Fruit fly (Drosophila melanogaster): Measurements from ENCODE around the gene CG17712.

CG17712 gene

DNA sequence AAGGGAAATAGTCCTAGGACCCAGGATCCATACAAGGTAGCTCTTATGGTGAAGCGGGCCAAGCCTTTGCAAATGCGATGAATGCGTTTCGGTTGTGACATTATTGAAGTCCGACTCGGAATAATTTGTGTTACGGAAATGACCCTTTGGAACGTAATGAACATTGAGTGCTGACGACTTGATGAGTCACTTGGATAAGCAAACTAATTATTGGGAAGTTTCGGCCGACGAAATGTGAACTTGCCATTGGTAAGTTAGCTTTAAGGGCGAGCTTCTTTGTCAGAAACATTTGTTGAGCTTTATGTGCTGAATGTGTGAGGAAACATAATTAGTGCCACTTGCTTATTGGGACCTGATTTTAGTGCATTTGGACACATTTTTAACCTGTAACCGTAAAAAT is 42.9 kb upstream of the CG17712 start, which contains the start of gene Gr22a (continued):
- TF ChIP-seq sens (GFP tag): no peak

DNA sequence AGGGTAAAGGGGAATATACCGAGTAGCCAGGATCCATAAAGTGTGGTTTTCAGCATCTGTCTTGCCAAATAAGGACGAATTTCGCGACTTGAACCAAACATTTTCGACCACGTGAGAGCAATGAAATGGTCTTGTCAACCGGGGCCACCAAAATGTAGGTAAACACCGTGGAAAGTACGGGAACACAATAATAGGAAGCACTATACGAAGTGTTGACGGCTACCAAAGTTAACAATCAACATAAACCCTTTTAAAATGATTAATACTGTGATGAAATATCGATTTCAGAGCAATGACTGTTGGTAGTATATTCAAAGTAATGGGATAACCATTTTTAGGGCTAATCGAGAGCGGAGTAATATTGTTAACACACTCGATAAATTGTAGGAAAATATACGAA is 41.2 kb upstream of the CG17712 start, which contains the start of gene Gr22b:
Gr22b (minus strand) TSS at position 101 of the 400 bp plus-strand sequence.
- no peak for TF ChIP-seq CG2120 (GFP tag; optimal IDR thresholded peaks at IDR 0.05)
- no peak for TF ChIP-seq sd (tag; optimal IDR thresholded peaks at IDR 0.05)
- TF ChIP-seq Nf-YA (GFP tag; IDR thresholded peaks at IDR 0.05): no peak
- no peak for TF ChIP-seq CG10209 (GFP tag; optimal IDR thresholded peaks at IDR 0.05)
- no peak for TF ChIP-seq fd3F (GFP tag; optimal IDR thresholded peaks at IDR 0.05)
- TF ChIP-seq phol (tag; optimal IDR thresholded peaks at IDR 0.05): no peak
- TF ChIP-seq CG1792 (GFP tag; optimal IDR thresholded peaks at IDR 0.05): no peak
- TF ChIP-seq pita (GFP tag; optimal IDR thresholded peaks at IDR 0.05): no peak
- no peak for TF ChIP-seq sqz (GFP tag; optimal IDR thresholded peaks at IDR 0.05)
- TF ChIP-seq NC2α (GFP tag; optimal IDR thresholded peaks at IDR 0.05): no peak
- no peak for TF ChIP-seq CG15479 (GFP tag; optimal IDR thresholded peaks at IDR 0.05)
- TF ChIP-seq chm (GFP tag; IDR thresholded peaks at IDR 0.05): no peak
- no peak for TF ChIP-seq Dref (GFP tag; IDR thresholded peaks at IDR 0.05)

DNA sequence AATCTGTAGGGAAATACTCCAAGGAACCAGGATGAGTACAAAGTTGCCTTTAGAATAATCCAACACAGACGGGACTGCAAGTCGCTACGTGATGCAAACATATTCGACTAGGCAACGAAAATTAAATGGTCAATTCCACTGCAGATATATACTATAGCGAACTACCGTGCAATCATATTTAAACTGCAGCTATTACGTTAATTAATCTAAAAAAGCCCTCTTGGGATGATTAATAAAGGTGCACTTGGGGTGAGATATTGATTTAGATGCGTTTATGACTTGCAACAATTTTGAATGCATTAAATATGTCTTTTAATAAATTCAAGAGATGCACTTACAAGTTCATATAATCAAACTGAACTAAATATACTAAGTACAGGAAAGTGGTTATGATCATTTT is 39.8 kb upstream of the CG17712 start, which contains the start of gene Gr22c:
Gr22c (minus strand) TSS at position 101 of the 400 bp plus-strand sequence.
- TF ChIP-seq tgo (GFP tag; IDR thresholded peaks at IDR 0.05) (no peak), kah (GFP tag; optimal IDR thresholded peaks at IDR 0.05) (no peak), ase (GFP tag; IDR thresholded peaks at IDR 0.05) (no peak), CG18764 (GFP tag; optimal IDR thresholded peaks at IDR 0.05) (no peak), run (tag; optimal IDR thresholded peaks at IDR 0.05) (no peak), CG13424 (tag; optimal IDR thresholded peaks at IDR 0.05) (no peak), CG14710 (tag; optimal IDR thresholded peaks at IDR 0.05) (no peak), gcm2 (GFP tag; optimal IDR thresholded peaks at IDR 0.05) (no peak)

DNA sequence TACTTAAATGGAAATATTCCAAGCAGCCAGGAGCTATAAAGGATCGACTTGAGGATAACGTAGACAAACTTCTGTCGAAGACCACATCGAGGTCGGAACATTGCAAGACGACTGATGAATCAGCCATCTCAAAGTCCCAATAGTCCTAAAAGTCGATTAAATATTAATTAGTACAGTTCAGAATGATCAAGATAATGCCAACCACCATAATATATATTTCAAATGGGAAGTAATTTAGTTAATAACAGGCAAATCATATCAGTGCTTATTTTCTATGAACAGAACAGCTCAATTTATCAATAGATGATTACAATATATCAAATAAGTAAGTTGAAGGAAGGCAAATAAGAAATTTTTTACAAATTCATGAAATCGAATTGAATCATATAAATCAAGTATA is 38.3 kb upstream of the CG17712 start, which contains the start of gene Gr22d:
Gr22d (minus strand) TSS at position 101 of the 400 bp plus-strand sequence.
- TF ChIP-seq ewg (GFP tag; optimal IDR thresholded peaks at IDR 0.05) (no peak), CG17186 (GFP tag; optimal IDR thresholded peaks at IDR 0.05) (no peak), Camta (GFP tag; optimal IDR thresholded peaks at IDR 0.05) (no peak), Gug (GFP tag; IDR thresholded peaks at IDR 0.05) (no peak), dpn (GFP tag; optimal IDR thresholded peaks at IDR 0.05) (no peak), CG14441 (GFP tag; IDR thresholded peaks at IDR 0.05) (no peak), CG1602 (GFP tag; optimal IDR thresholded peaks at IDR 0.05) (no peak), cg (GFP tag; optimal IDR thresholded peaks at IDR 0.05) (no peak), CG10462 (GFP tag; optimal IDR thresholded peaks at IDR 0.05) (no peak), H15 (GFP tag; IDR thresholded peaks at IDR 0.05) (no peak), CG14050 (GFP tag; IDR thresholded peaks at IDR 0.05) (no peak), CG7839 (tag; optimal IDR thresholded peaks at IDR 0.05) (no peak), ro (GFP tag; IDR thresholded peaks at IDR 0.05) (no peak), knrl (GFP tag; IDR thresholded peaks at IDR 0.05; ENCODE audit: partially characterized antibody) (no peak), wdn (GFP tag; IDR thresholded peaks at IDR 0.05) (no peak), CG12236 (GFP tag; optimal IDR thresholded peaks at IDR 0.05) (no peak), zen2 (GFP tag; IDR thresholded peaks at IDR 0.05; ENCODE audit: partially characterized antibody) (no peak), tx (GFP tag; optimal IDR thresholded peaks at IDR 0.05) (no peak), Doc2 (GFP tag; IDR thresholded peaks at IDR 0.05) (no peak), kay (GFP tag; optimal IDR thresholded peaks at IDR 0.05) (no peak)
